Worm (Caenorhabditis elegans): ENCODE data around the gene mrps-35.

DNA sequence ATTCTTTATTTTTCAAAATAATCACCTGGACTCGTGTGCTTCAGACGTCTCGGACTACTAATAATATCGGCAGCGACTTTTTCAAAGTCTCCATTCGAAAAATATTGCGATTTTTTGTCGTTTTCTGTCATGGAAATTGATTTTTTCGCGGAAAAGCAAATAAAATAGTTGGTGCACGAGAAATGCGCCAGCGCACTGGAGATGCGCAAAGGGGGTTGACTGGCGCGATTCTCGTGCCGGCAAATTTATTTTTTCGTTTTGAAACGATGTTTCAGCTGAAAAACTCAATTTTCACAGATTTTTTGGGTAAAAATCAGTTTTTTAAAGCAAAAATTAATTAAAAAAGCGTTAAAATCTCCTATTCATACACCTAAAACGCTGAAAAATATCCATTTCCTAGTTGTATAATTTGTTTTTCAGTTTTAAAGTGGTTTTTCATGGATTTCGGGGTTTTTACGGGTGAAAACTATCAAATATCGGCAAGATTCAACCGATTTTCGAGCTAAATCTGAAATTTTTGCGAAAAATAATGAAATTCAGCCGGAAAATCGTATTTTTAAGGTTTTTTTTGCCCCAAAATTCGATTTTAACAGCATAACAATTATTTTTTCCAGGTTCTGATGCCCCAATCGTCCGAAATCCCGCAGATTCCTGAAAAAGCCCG is 9.3 kb downstream of the mrps-35 start, which contains the start of the genes reps-1 and Y39B6A.37:
- TF ChIP-seq dao-5 (tag; optimal IDR thresholded peaks at IDR 0.05) (no peak), him-1 (tag; optimal IDR thresholded peaks at IDR 0.05) (no peak), W03F9.2 (tag; optimal IDR thresholded peaks at IDR 0.05) (peak; percentile 42)
